Fruit fly (Drosophila melanogaster): Measurements from ENCODE around the gene TpnC73F.

Gene TpnC73F

DNA sequence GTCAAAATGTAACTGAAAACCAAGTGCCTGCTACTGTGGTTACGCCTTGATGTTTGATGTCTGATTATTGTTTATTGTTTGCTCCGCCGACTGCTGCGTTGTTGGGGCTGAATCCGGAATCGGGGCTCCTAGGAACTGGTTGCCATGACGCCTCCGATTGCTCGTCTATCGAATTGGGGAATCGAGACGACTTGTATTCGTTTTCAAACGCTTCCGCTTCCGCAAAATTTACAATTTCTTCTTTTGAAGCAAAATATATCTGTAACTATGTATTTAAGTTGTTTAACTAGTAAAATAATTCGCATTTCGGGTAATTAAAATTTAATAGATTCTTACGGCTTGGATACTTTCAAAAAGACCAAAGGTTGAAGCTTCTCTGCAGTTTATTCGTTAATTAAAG, 23.1 kb upstream of the TpnC73F start, which contains the start of gene CG6652:
Gene CG6652, minus strand, starts transcription at position 101 of the 400 bp plus-strand sequence.
- TF ChIP-seq Met (GFP tag; optimal IDR thresholded peaks at IDR 0.05), result no peak
- TF ChIP-seq fd59A (GFP tag; optimal IDR thresholded peaks at IDR 0.05), result no peak
- no peak for TF ChIP-seq Blimp-1 (GFP tag; optimal IDR thresholded peaks at IDR 0.05)
- no peak for TF ChIP-seq Ets96B (tag; optimal IDR thresholded peaks at IDR 0.05)
- TF ChIP-seq CG8632 (GFP tag; optimal IDR thresholded peaks at IDR 0.05), result no peak
- no peak for TF ChIP-seq Eip78C (GFP tag)
- TF ChIP-seq CG32006 (GFP tag; optimal IDR thresholded peaks at IDR 0.05), result no peak
- TF ChIP-seq cyc (GFP tag; optimal IDR thresholded peaks at IDR 0.05), result no peak
- TF ChIP-seq esn (GFP tag; optimal IDR thresholded peaks at IDR 0.05), result no peak
- no peak for TF ChIP-seq CG10669 (GFP tag; optimal IDR thresholded peaks at IDR 0.05)
- TF ChIP-seq Eip93F (GFP tag; optimal IDR thresholded peaks at IDR 0.05), result no peak
- no peak for TF ChIP-seq Lpt (GFP tag; optimal IDR thresholded peaks at IDR 0.05)
- no peak for TF ChIP-seq fd85E (GFP tag; optimal IDR thresholded peaks at IDR 0.05)
- TF ChIP-seq achi (GFP tag; optimal IDR thresholded peaks at IDR 0.05), result no peak

DNA sequence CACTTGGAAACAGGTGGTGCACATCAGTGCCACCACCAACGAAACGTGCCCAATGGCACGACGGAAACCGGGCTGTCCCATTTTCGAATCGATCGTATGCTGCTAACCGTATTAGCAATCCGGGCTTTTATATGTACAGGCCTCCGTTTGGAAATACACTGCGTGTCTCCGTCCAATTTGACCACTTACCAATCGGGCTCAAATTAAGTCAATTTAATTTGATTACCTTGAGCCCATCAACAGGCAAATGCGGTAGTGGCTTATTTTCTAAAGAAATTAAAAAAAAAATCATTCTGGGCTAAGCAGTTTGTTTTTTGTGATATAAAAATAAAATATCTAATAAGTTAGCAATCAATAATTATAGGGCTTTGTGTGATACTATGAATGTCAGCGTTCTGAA, 22.2 kb upstream of the TpnC73F start, which contains the start of gene a10:
Gene a10, minus strand, starts transcription at position 101 of the 400 bp plus-strand sequence.
- TF ChIP-seq CG6163 (GFP tag; IDR thresholded peaks at IDR 0.05) (no peak), CG11294 (GFP tag; IDR thresholded peaks at IDR 0.05) (no peak), CG6808 (GFP tag; optimal IDR thresholded peaks at IDR 0.05) (no peak), Eip78C (GFP tag) (no peak), CG6792 (GFP tag; optimal IDR thresholded peaks at IDR 0.05) (no peak), salr (GFP tag; optimal IDR thresholded peaks at IDR 0.05) (no peak)

DNA sequence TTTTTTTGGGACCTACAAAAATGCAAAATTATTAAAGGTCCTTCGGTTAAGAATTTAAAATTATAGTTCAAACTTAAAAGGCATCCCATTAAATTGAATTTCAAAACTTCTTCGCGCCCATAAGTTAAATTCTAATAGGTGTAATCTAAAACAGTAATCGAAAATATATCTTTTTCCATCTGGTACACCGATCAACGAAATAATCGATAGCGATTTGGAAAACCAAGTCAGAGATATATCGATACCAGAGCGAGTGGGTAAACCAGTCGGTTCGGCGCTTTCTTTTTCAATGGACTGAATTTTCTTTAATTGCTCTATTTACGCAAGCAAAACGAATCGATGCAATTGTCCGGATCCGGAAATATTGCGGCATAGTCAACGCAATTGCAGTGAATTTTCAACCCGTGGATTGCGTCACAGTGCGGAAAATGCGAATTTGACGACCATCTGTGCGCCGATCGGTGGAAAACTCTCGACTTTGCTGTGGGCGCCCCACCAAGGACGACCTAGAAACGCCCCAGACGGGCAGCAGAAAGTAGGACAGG, 21.7 kb upstream of the TpnC73F start, which contains the start of gene Fit2:
Gene Fit2, plus strand, starts transcription at position 234 of the 545 bp plus-strand sequence.
- no peak for TF ChIP-seq CG3032 (tag; optimal IDR thresholded peaks at IDR 0.05)
- TF ChIP-seq CG8319 (GFP tag; optimal IDR thresholded peaks at IDR 0.05), result no peak
- no peak for TF ChIP-seq lz (GFP tag; optimal IDR thresholded peaks at IDR 0.05)
- TF ChIP-seq Blimp-1 (GFP tag; optimal IDR thresholded peaks at IDR 0.05), result no peak
- TF ChIP-seq Hr4 (GFP tag; optimal IDR thresholded peaks at IDR 0.05), result no peak
- TF ChIP-seq salr (GFP tag; optimal IDR thresholded peaks at IDR 0.05), result no peak
- no peak for TF ChIP-seq CG3919 (GFP tag; optimal IDR thresholded peaks at IDR 0.05)

dm6 chr3L:17027310-17027709, 18.6 kb upstream of the TpnC73F start, which contains the start of gene CG7730:
TSS of gene CG7730 (plus strand) at chr3L:17027515.
- TF ChIP-seq Ets21C (GFP tag; optimal IDR thresholded peaks at IDR 0.05), result no peak
- TF ChIP-seq spab (GFP tag; optimal IDR thresholded peaks at IDR 0.05), result no peak
- no peak for TF ChIP-seq Hr38 (GFP tag; optimal IDR thresholded peaks at IDR 0.05)
- no peak for TF ChIP-seq lz (GFP tag; optimal IDR thresholded peaks at IDR 0.05)
- TF ChIP-seq Hr39 (GFP tag; optimal IDR thresholded peaks at IDR 0.05), result no peak
- TF ChIP-seq dsx (GFP tag; optimal IDR thresholded peaks at IDR 0.05; ENCODE audit: poor library complexity, severe bottlenecking), result no peak
- no peak for TF ChIP-seq CG11762 (GFP tag; optimal IDR thresholded peaks at IDR 0.05; ENCODE audit: insufficient read depth)
- no peak for TF ChIP-seq achi (GFP tag; optimal IDR thresholded peaks at IDR 0.05)
- TF ChIP-seq Ets96B (tag; optimal IDR thresholded peaks at IDR 0.05), result no peak
- no peak for TF ChIP-seq topi (GFP tag; optimal IDR thresholded peaks at IDR 0.05)
- TF ChIP-seq Eip78C (GFP tag), result no peak
- TF ChIP-seq dac (GFP tag; optimal IDR thresholded peaks at IDR 0.05), result no peak
- no peak for TF ChIP-seq CG6276 (GFP tag; optimal IDR thresholded peaks at IDR 0.05)
- no peak for TF ChIP-seq CG4318 (GFP tag; optimal IDR thresholded peaks at IDR 0.05)
- TF ChIP-seq CG34406 (GFP tag; optimal IDR thresholded peaks at IDR 0.05), result no peak
- TF ChIP-seq CG16779 (tag; optimal IDR thresholded peaks at IDR 0.05), result no peak
- no peak for TF ChIP-seq CG10669 (GFP tag; optimal IDR thresholded peaks at IDR 0.05)
- TF ChIP-seq CG7368 (GFP tag; optimal IDR thresholded peaks at IDR 0.05), result no peak

Measured in whole organism, prepupa.